Fruit fly (Drosophila melanogaster) whole organism, embryonic: ENCODE measurements around the gene SPH93.
A peak's percentile ranks its signal among the peaks of the same experiment; 100 is the strongest.

Experiments
- Atf6 ChIP-seq: fragments of 200-800 bp; sonication (Bioruptor generic); IDR thresholded peaks from 2 replicates; pipeline ENCODE4 v1.3.6; 2022; ENCODE audit warnings: missing biosample characterization, missing genetic modification characterization
- CG10543 ChIP-seq: fragments of 200-800 bp; sonication (Bioruptor generic); optimal IDR thresholded peaks from 3 replicates; lab custom pipeline; 2017; ENCODE audit warnings: missing biosample characterization, mild to moderate bottlenecking, missing genetic modification characterization, moderate library complexity
- CG10979 ChIP-seq: fragments of 200-800 bp; sonication (Bioruptor generic); optimal IDR thresholded peaks from 2 replicates; lab custom pipeline; 2018; ENCODE audit warnings: missing biosample characterization, mild to moderate bottlenecking, missing genetic modification characterization, moderate library complexity
- CG11398 ChIP-seq: fragments of 200-800 bp; sonication (Bioruptor generic); optimal IDR thresholded peaks from 2 replicates; lab custom pipeline; 2016; ENCODE audit warnings: missing biosample characterization, missing genetic modification characterization
- CG12155 ChIP-seq: fragments of 200-800 bp; sonication (Bioruptor generic); optimal IDR thresholded peaks from 3 replicates; lab custom pipeline; 2016; ENCODE audit warnings: missing biosample characterization, missing genetic modification characterization
- CG14441 ChIP-seq: fragments of 200-800 bp; sonication (Bioruptor generic); IDR thresholded peaks from 2 replicates; pipeline ENCODE4 v1.3.6; 2022; ENCODE audit warnings: missing biosample characterization, missing genetic modification characterization
- CG16815 ChIP-seq: fragments of 200-800 bp; sonication (Bioruptor generic); optimal IDR thresholded peaks from 3 replicates; lab custom pipeline; 2017; ENCODE audit warnings: missing biosample characterization, mild to moderate bottlenecking, missing genetic modification characterization
- CG17612 ChIP-seq: fragments of 200-800 bp; sonication (Bioruptor generic); IDR thresholded peaks from 2 replicates; pipeline ENCODE4 v1.3.6; 2022; ENCODE audit warnings: missing biosample characterization, missing genetic modification characterization
- CG18619 ChIP-seq: fragments of 200-800 bp; sonication (Bioruptor generic); optimal IDR thresholded peaks from 3 replicates; lab custom pipeline; 2017; ENCODE audit warnings: missing biosample characterization, mild to moderate bottlenecking, missing genetic modification characterization
- CG33213 ChIP-seq: fragments of 200-800 bp; sonication (Bioruptor generic); optimal IDR thresholded peaks from 3 replicates; lab custom pipeline; 2016; ENCODE audit warnings: missing biosample characterization, missing genetic modification characterization
- CG3847 ChIP-seq: fragments of 200-800 bp; sonication (Bioruptor generic); IDR thresholded peaks from 2 replicates; pipeline ENCODE4 v1.3.6; 2022; ENCODE audit warnings: missing biosample characterization, missing genetic modification characterization
- CG4282 ChIP-seq: fragments of 200-800 bp; sonication (Bioruptor generic); optimal IDR thresholded peaks from 2 replicates; lab custom pipeline; 2016; ENCODE audit warnings: missing biosample characterization, missing genetic modification characterization
- CG6813 ChIP-seq: fragments of 200-800 bp; sonication (Bioruptor generic); optimal IDR thresholded peaks from 2 replicates; lab custom pipeline; 2017; ENCODE audit warnings: missing biosample characterization, missing genetic modification characterization, mild to moderate bottlenecking, moderate library complexity, missing genetic modification reagents
- CG7271 ChIP-seq: fragments of 200-800 bp; sonication (Bioruptor generic); optimal IDR thresholded peaks from 2 replicates; lab custom pipeline; 2018; ENCODE audit warnings: missing biosample characterization, mild to moderate bottlenecking, missing genetic modification characterization, moderate library complexity
- CTCF ChIP-seq: fragments of 200-800 bp; sonication (Bioruptor generic); optimal IDR thresholded peaks from 2 replicates; lab custom pipeline; 2017; ENCODE audit warnings: missing biosample characterization, mild to moderate bottlenecking, missing genetic modification characterization, moderate library complexity
- Camta ChIP-seq: fragments of 200-800 bp; sonication (Bioruptor generic); optimal IDR thresholded peaks from 2 replicates; lab custom pipeline; 2016; ENCODE audit warnings: missing biosample characterization, missing genetic modification characterization
- CrebB ChIP-seq: fragments of 200-800 bp; sonication (Bioruptor generic); optimal IDR thresholded peaks from 3 replicates; lab custom pipeline; 2018; ENCODE audit warnings: missing biosample characterization, mild to moderate bottlenecking, missing genetic modification characterization
- Deaf1 ChIP-seq: fragments of 200-800 bp; optimal IDR thresholded peaks from 3 replicates; lab custom pipeline; 2019; ENCODE audit warnings: missing biosample characterization, mild to moderate bottlenecking, missing genetic modification characterization, moderate library complexity
- Drgx ChIP-seq: fragments of 200-800 bp; sonication (Bioruptor generic); IDR thresholded peaks from 2 replicates; pipeline ENCODE4 v1.3.6; 2022; ENCODE audit warnings: missing biosample characterization, missing genetic modification characterization
- Gsc ChIP-seq: fragments of 200-800 bp; sonication (Bioruptor generic); IDR thresholded peaks from 2 replicates; pipeline ENCODE4 v1.3.6; 2022; ENCODE audit warnings: missing biosample characterization, missing genetic modification characterization
- HHEX ChIP-seq: fragments of 200-800 bp; sonication (Bioruptor generic); optimal IDR thresholded peaks from 3 replicates; lab custom pipeline; 2017; ENCODE audit warnings: missing biosample characterization, mild to moderate bottlenecking, missing genetic modification characterization, missing genetic modification reagents
- HLH3B ChIP-seq: fragments of 200-800 bp; sonication (Bioruptor generic); IDR thresholded peaks from 2 replicates; pipeline ENCODE4 v1.3.6; 2022; ENCODE audit warnings: missing biosample characterization, missing genetic modification characterization
- Lim3 ChIP-seq: fragments of 200-800 bp; sonication (Bioruptor generic); IDR thresholded peaks from 2 replicates; pipeline ENCODE4 v1.3.6; 2022; ENCODE audit warnings: missing biosample characterization, missing genetic modification characterization
- Oli ChIP-seq: fragments of 200-800 bp; sonication (Bioruptor generic); optimal IDR thresholded peaks from 2 replicates; lab custom pipeline; 2018; ENCODE audit warnings: missing biosample characterization, mild to moderate bottlenecking, missing genetic modification characterization, moderate library complexity
- Sox100B ChIP-seq: fragments of 200-800 bp; sonication (Bioruptor generic); optimal IDR thresholded peaks from 3 replicates; lab custom pipeline; 2018; ENCODE audit warnings: missing biosample characterization, mild to moderate bottlenecking, missing genetic modification characterization
- al ChIP-seq: fragments of 200-800 bp; sonication (Bioruptor generic); IDR thresholded peaks from 2 replicates; pipeline ENCODE4 v1.3.6; 2022; ENCODE audit warnings: missing biosample characterization, missing genetic modification characterization
- ap ChIP-seq: fragments of 200-800 bp; sonication (Bioruptor generic); IDR thresholded peaks from 2 replicates; pipeline ENCODE4 v1.3.6; 2022; ENCODE audit warnings: missing biosample characterization, missing genetic modification characterization
- corto ChIP-seq: fragments of 200-800 bp; sonication (Bioruptor generic); optimal IDR thresholded peaks from 2 replicates; lab custom pipeline; 2016; ENCODE audit warnings: missing biosample characterization, mild to moderate bottlenecking, missing genetic modification characterization, moderate library complexity
- ems ChIP-seq: fragments of 200-800 bp; sonication (Bioruptor generic); optimal IDR thresholded peaks from 3 replicates; lab custom pipeline; 2016; ENCODE audit warnings: missing biosample characterization, missing genetic modification characterization
- fd96Cb ChIP-seq: fragments of 200-800 bp; sonication (Bioruptor generic); optimal IDR thresholded peaks from 2 replicates; lab custom pipeline; 2018; ENCODE audit warnings: missing biosample characterization, mild to moderate bottlenecking, missing genetic modification characterization, moderate library complexity
- grau ChIP-seq: fragments of 200-800 bp; optimal IDR thresholded peaks from 3 replicates; lab custom pipeline; 2019; ENCODE audit warnings: missing biosample characterization, mild to moderate bottlenecking, missing genetic modification characterization, moderate library complexity
- gsb-n ChIP-seq: fragments of 200-800 bp; sonication (Bioruptor generic); optimal IDR thresholded peaks from 3 replicates; lab custom pipeline; 2018; ENCODE audit warnings: missing biosample characterization, mild to moderate bottlenecking, missing genetic modification characterization
- ind ChIP-seq: fragments of 200-800 bp; sonication (Bioruptor generic); optimal IDR thresholded peaks from 3 replicates; lab custom pipeline; 2016; ENCODE audit warnings: missing biosample characterization, missing genetic modification characterization
- insv ChIP-seq, 2 experiments: fragments of 200-800 bp; sonication (Bioruptor generic); optimal IDR thresholded peaks; 3 replicates each; lab custom pipeline; 2016 to 2018; ENCODE audit warnings: missing biosample characterization in 2 of 2, missing genetic modification characterization in 2 of 2
- jumu ChIP-seq: fragments of 200-800 bp; sonication (Bioruptor generic); optimal IDR thresholded peaks from 3 replicates; lab custom pipeline; 2016; ENCODE audit warnings: missing biosample characterization, missing genetic modification characterization
- lab ChIP-seq: fragments of 200-800 bp; sonication (Bioruptor generic); optimal IDR thresholded peaks from 3 replicates; lab custom pipeline; 2017; ENCODE audit warnings: missing biosample characterization, missing genetic modification characterization, mild to moderate bottlenecking, moderate library complexity, missing genetic modification reagents
- lbe ChIP-seq: fragments of 200-800 bp; sonication (Bioruptor generic); optimal IDR thresholded peaks from 2 replicates; lab custom pipeline; 2016; ENCODE audit warnings: missing biosample characterization, mild to moderate bottlenecking, missing genetic modification characterization
- lmd ChIP-seq: fragments of 200-800 bp; sonication (Bioruptor generic); IDR thresholded peaks from 2 replicates; pipeline ENCODE4 v1.3.6; 2022; ENCODE audit warnings: missing biosample characterization, missing genetic modification characterization
- pita ChIP-seq: fragments of 200-800 bp; sonication (Bioruptor generic); optimal IDR thresholded peaks from 2 replicates; lab custom pipeline; 2017; ENCODE audit warnings: missing biosample characterization, mild to moderate bottlenecking, missing genetic modification characterization
- prd ChIP-seq, 3 experiments: fragments of >200 bp in 2 of 3; fragments of 200-800 bp in 1 of 3; sonication (Bioruptor generic) in 1 of 3; optimal IDR thresholded peaks in 2 of 3; IDR thresholded peaks in 1 of 3; 2 replicates in 2 of 3; 3 replicates in 1 of 3; pipeline versions ENCODE4 v1.3.6 to Lab custom; 2017 to 2022; ENCODE audit warnings: missing biosample characterization in 1 of 3, missing genetic modification characterization in 1 of 3
- pros ChIP-seq: fragments of 200-800 bp; sonication (Bioruptor generic); optimal IDR thresholded peaks from 3 replicates; lab custom pipeline; 2019; ENCODE audit warnings: missing biosample characterization, mild to moderate bottlenecking, missing genetic modification characterization, moderate library complexity
- repo ChIP-seq: fragments of 200-800 bp; sonication (Bioruptor generic); optimal IDR thresholded peaks from 2 replicates; lab custom pipeline; 2016; ENCODE audit warnings: missing biosample characterization, missing genetic modification characterization
- schlank ChIP-seq: fragments of 200-800 bp; sonication (Bioruptor generic); optimal IDR thresholded peaks from 2 replicates; lab custom pipeline; 2018; ENCODE audit warnings: missing biosample characterization, mild to moderate bottlenecking, missing genetic modification characterization
- scrt ChIP-seq: fragments of 200-800 bp; sonication (Bioruptor generic); optimal IDR thresholded peaks from 2 replicates; lab custom pipeline; 2018; ENCODE audit warnings: missing biosample characterization, mild to moderate bottlenecking, missing genetic modification characterization, moderate library complexity
- sisA ChIP-seq: fragments of 200-800 bp; sonication (Bioruptor generic); IDR thresholded peaks from 2 replicates; pipeline ENCODE4 v1.3.6; 2022; ENCODE audit warnings: missing biosample characterization, missing genetic modification characterization
- sna ChIP-seq: fragments of 200-800 bp; sonication (Bioruptor generic); IDR thresholded peaks from 2 replicates; pipeline ENCODE4 v1.3.6; 2022; ENCODE audit warnings: missing biosample characterization, missing genetic modification characterization; ENCODE audit not compliant: partially characterized antibody
- sug ChIP-seq: fragments of 200-800 bp; optimal IDR thresholded peaks from 2 replicates; lab custom pipeline; 2019; ENCODE audit warnings: missing biosample characterization, mild to moderate bottlenecking, missing genetic modification characterization, moderate library complexity
- tna ChIP-seq: fragments of 200-800 bp; sonication (Bioruptor generic); IDR thresholded peaks from 2 replicates; pipeline ENCODE4 v1.3.6; 2022; ENCODE audit warnings: missing biosample characterization, missing genetic modification characterization; ENCODE audit not compliant: partially characterized antibody
- trh ChIP-seq: fragments of 200-800 bp; sonication (Bioruptor generic); optimal IDR thresholded peaks from 2 replicates; lab custom pipeline; 2016; ENCODE audit warnings: missing biosample characterization, missing genetic modification characterization
- tup ChIP-seq: fragments of 200-800 bp; sonication (Bioruptor generic); optimal IDR thresholded peaks from 2 replicates; lab custom pipeline; 2016; ENCODE audit warnings: missing biosample characterization, mild to moderate bottlenecking, missing genetic modification characterization, moderate library complexity
- vfl ChIP-seq: fragments of 200-800 bp; sonication (Bioruptor generic); optimal IDR thresholded peaks from 2 replicates; lab custom pipeline; 2016; ENCODE audit warnings: missing biosample characterization, missing genetic modification characterization
- wek ChIP-seq: fragments of 200-800 bp; sonication (Bioruptor generic); optimal IDR thresholded peaks from 3 replicates; lab custom pipeline; 2018; ENCODE audit warnings: missing biosample characterization, mild to moderate bottlenecking, missing genetic modification characterization, moderate library complexity

SPH93 gene

DNA sequence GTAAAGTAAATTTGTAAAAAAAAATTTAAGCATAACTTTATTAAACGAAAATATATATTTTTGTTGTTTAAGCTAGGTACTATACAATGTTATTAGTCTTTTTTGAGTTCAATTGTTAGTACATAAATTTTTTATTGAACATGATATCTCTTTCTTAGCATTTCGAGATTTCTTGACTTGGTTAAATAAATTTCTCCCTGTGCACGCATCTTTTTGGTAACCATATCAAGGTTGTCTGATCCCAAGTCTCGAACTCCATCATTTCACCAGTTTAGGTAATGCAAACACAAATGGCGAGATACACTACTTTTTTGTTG, 24.4 kb downstream of the SPH93 start (continued):
- peak; percentile 28; the same call in 1 of the 2 replicates for TF ChIP-seq ap (GFP tag; lab: Robert Waterston, UW)
- no peak for TF ChIP-seq tup (GFP tag; lab: Kevin White, UChicago)
- TF ChIP-seq lmd (GFP tag; lab: Robert Waterston, UW) = no peak
- TF ChIP-seq fd96Cb = peak; percentile 1
- no peak for TF ChIP-seq ems (GFP tag; lab: Kevin White, UChicago)
- no peak for TF ChIP-seq trh
- peak; percentile 35 for TF ChIP-seq Sox100B (GFP tag; lab: Kevin White, UChicago)
- TF ChIP-seq CG18619 (GFP tag; lab: Kevin White, UChicago) = no peak
- TF ChIP-seq gsb-n (tag; lab: Kevin White, UChicago) = no peak
- TF ChIP-seq sug (tag; lab: Kevin White, UChicago) = no peak
- no peak for TF ChIP-seq Lim3 (GFP tag; lab: Robert Waterston, UW)
- peak; percentile 14; the same call in 1 of the 2 replicates for TF ChIP-seq CG14441
- no peak for TF ChIP-seq pita (GFP tag; lab: Kevin White, UChicago)
- TF ChIP-seq lab = no peak
- no peak for TF ChIP-seq jumu (GFP tag; lab: Kevin White, UChicago)
- no peak for TF ChIP-seq Deaf1
- no peak for TF ChIP-seq Atf6 (GFP tag; lab: Robert Waterston, UW)
- no peak for TF ChIP-seq prd (optimal IDR thresholded peaks at IDR 0.05; lab: Kevin White, UChicago)
- no peak for TF ChIP-seq prd (GFP tag; IDR thresholded peaks at IDR 0.05; lab: Robert Waterston, UW)
- TF ChIP-seq pros (GFP tag; lab: Kevin White, UChicago) = no peak
- no peak for TF ChIP-seq Gsc (GFP tag; lab: Robert Waterston, UW)
- TF ChIP-seq CG3847 (GFP tag; lab: Robert Waterston, UW) = no peak
- no peak for TF ChIP-seq grau (tag; lab: Kevin White, UChicago)
- no peak for TF ChIP-seq CG33213
- no peak for TF ChIP-seq tna (GFP tag; lab: Robert Waterston, UW)
- TF ChIP-seq CG7271 (tag; lab: Kevin White, UChicago) = no peak
- TF ChIP-seq sisA (GFP tag; lab: Robert Waterston, UW) = no peak; the same call in 1 of the 2 replicates
- no peak for TF ChIP-seq insv (GFP tag; optimal IDR thresholded peaks at IDR 0.05; lab: Kevin White, UChicago)
- TF ChIP-seq repo = no peak
- TF ChIP-seq lbe (GFP tag; lab: Kevin White, UChicago) = no peak
- no peak for TF ChIP-seq vfl
- no peak for TF ChIP-seq wek
- no peak for TF ChIP-seq scrt
- TF ChIP-seq CTCF (GFP tag; lab: Kevin White, UChicago) = no peak
- TF ChIP-seq HHEX (GFP tag; lab: Kevin White, UChicago) = no peak
- no peak for TF ChIP-seq CG4282 (GFP tag; lab: Kevin White, UChicago)
- peak; percentile 26 for TF ChIP-seq Oli (tag; lab: Kevin White, UChicago)
- TF ChIP-seq CG10979 (tag; lab: Kevin White, UChicago) = no peak
- 0 out of 2 replicates have a peak, but pooled peaks have one; percentile 19 for TF ChIP-seq HLH3B (GFP tag; lab: Robert Waterston, UW)
- no peak for TF ChIP-seq schlank (tag; lab: Kevin White, UChicago)
- TF ChIP-seq al (GFP tag; lab: Robert Waterston, UW) = no peak
- TF ChIP-seq corto = no peak
- TF ChIP-seq CG11398 (GFP tag; lab: Kevin White, UChicago) = no peak
- no peak for TF ChIP-seq Camta (GFP tag; lab: Kevin White, UChicago)
- peak; percentile 69; the same call in 1 of the 2 replicates for TF ChIP-seq Drgx (GFP tag; lab: Robert Waterston, UW)
- TF ChIP-seq CG6813 (GFP tag; lab: Kevin White, UChicago) = no peak
- TF ChIP-seq CG16815 (GFP tag; lab: Kevin White, UChicago) = no peak
- no peak for TF ChIP-seq CG17612 (GFP tag; lab: Robert Waterston, UW)
- TF ChIP-seq sna = no peak
- TF ChIP-seq CrebB (tag; lab: Kevin White, UChicago) = no peak
- no peak for TF ChIP-seq CG12155 (GFP tag; lab: Kevin White, UChicago)
- TF ChIP-seq CG10543 = no peak
- no peak for TF ChIP-seq ind (GFP tag; lab: Kevin White, UChicago)
